Fruit fly (Drosophila melanogaster) whole organism, embryonic: ENCODE data around the gene crc.

Source experiments
- Asciz ChIP-seq: fragments of 200-800 bp; sonication (Bioruptor generic); optimal IDR thresholded peaks from 2 replicates; lab custom pipeline; 2017; ENCODE audit warnings: missing biosample characterization, mild to moderate bottlenecking, missing genetic modification characterization, missing genetic modification reagents
- Atf6 ChIP-seq: fragments of 200-800 bp; sonication (Bioruptor generic); IDR thresholded peaks from 2 replicates; pipeline ENCODE4 v1.3.6; 2022; ENCODE audit warnings: missing biosample characterization, missing genetic modification characterization
- B-H2 ChIP-seq: fragments of 200-800 bp; sonication (Bioruptor generic); optimal IDR thresholded peaks from 2 replicates; lab custom pipeline; 2018; ENCODE audit warnings: missing biosample characterization, mild to moderate bottlenecking, missing genetic modification characterization
- Bteb2 ChIP-seq: fragments of 200-800 bp; sonication (Bioruptor generic); optimal IDR thresholded peaks from 2 replicates; lab custom pipeline; 2016; ENCODE audit warnings: missing biosample characterization, missing genetic modification characterization
- C15 ChIP-seq: fragments of 200-800 bp; sonication (Bioruptor generic); IDR thresholded peaks from 3 replicates; pipeline ENCODE4 v1.3.6; 2022; ENCODE audit warnings: missing biosample characterization, missing genetic modification characterization
- CG10274 ChIP-seq: fragments of 200-800 bp; sonication (Bioruptor generic); optimal IDR thresholded peaks from 3 replicates; lab custom pipeline; 2017; ENCODE audit warnings: missing biosample characterization, mild to moderate bottlenecking, missing genetic modification characterization
- CG10462 ChIP-seq: fragments of 200-800 bp; sonication (Bioruptor generic); optimal IDR thresholded peaks from 2 replicates; lab custom pipeline; 2016; ENCODE audit warnings: missing biosample characterization, missing genetic modification characterization
- CG11085 ChIP-seq: fragments of 200-800 bp; sonication (Bioruptor generic); IDR thresholded peaks from 2 replicates; pipeline ENCODE4 v1.3.6; 2022; ENCODE audit warnings: missing biosample characterization, missing genetic modification characterization
- CG11504 ChIP-seq: fragments of 200-800 bp; sonication (Bioruptor generic); optimal IDR thresholded peaks from 3 replicates; lab custom pipeline; 2019; ENCODE audit warnings: missing biosample characterization, mild to moderate bottlenecking, missing genetic modification characterization, moderate library complexity
- CG11695 ChIP-seq: fragments of 200-800 bp; sonication (Bioruptor generic); IDR thresholded peaks from 3 replicates; pipeline ENCODE4 v1.3.6; 2022; ENCODE audit warnings: missing biosample characterization, missing genetic modification characterization
- CG1233 ChIP-seq: fragments of 200-800 bp; sonication (Bioruptor generic); optimal IDR thresholded peaks from 4 replicates; lab custom pipeline; 2018; ENCODE audit warnings: missing biosample characterization, mild to moderate bottlenecking, missing genetic modification characterization
- CG12391 ChIP-seq: fragments of 200-800 bp; sonication (Bioruptor generic); optimal IDR thresholded peaks from 3 replicates; lab custom pipeline; 2018; ENCODE audit warnings: missing biosample characterization, mild to moderate bottlenecking, missing genetic modification characterization, moderate library complexity
- CG12942 ChIP-seq: fragments of 200-800 bp; sonication (Bioruptor generic); optimal IDR thresholded peaks from 3 replicates; lab custom pipeline; 2016; ENCODE audit warnings: missing biosample characterization, missing genetic modification characterization
- CG14441 ChIP-seq: fragments of 200-800 bp; sonication (Bioruptor generic); IDR thresholded peaks from 2 replicates; pipeline ENCODE4 v1.3.6; 2022; ENCODE audit warnings: missing biosample characterization, missing genetic modification characterization
- CG14667 ChIP-seq: fragments of 200-800 bp; sonication (Bioruptor generic); IDR thresholded peaks from 2 replicates; pipeline ENCODE4 v1.3.6; 2022; ENCODE audit warnings: missing biosample characterization, missing genetic modification characterization
- CG14965 ChIP-seq: fragments of 200-800 bp; sonication (Bioruptor generic); optimal IDR thresholded peaks from 2 replicates; lab custom pipeline; 2016; ENCODE audit warnings: missing biosample characterization, missing genetic modification characterization, borderline replicate concordance
- CG15479 ChIP-seq: fragments of 200-800 bp; sonication (Bioruptor generic); optimal IDR thresholded peaks from 3 replicates; lab custom pipeline; 2019; ENCODE audit warnings: missing biosample characterization, mild to moderate bottlenecking, missing genetic modification characterization, moderate library complexity
- CG2199 ChIP-seq: fragments of 200-800 bp; sonication (Bioruptor generic); IDR thresholded peaks from 3 replicates; pipeline ENCODE4 v1.3.6; 2022; ENCODE audit warnings: missing biosample characterization, missing genetic modification characterization
- CG2889 ChIP-seq: fragments of 200-800 bp; sonication (Bioruptor generic); IDR thresholded peaks from 3 replicates; pipeline ENCODE4 v1.3.6; 2022; ENCODE audit warnings: missing biosample characterization, missing genetic modification characterization
- CG30431 ChIP-seq: fragments of 200-800 bp; sonication (Bioruptor generic); optimal IDR thresholded peaks from 2 replicates; lab custom pipeline; 2017; ENCODE audit warnings: missing biosample characterization, missing genetic modification characterization
- CG3163 ChIP-seq: fragments of 200-800 bp; sonication (Bioruptor generic); optimal IDR thresholded peaks from 3 replicates; lab custom pipeline; 2016; ENCODE audit warnings: missing biosample characterization, missing genetic modification characterization
- CG4328 ChIP-seq: fragments of 200-800 bp; sonication (Bioruptor generic); optimal IDR thresholded peaks from 3 replicates; lab custom pipeline; 2017; ENCODE audit warnings: missing biosample characterization, missing genetic modification reagents, missing genetic modification characterization
- CG7357 ChIP-seq: fragments of 200-800 bp; sonication (Bioruptor generic); IDR thresholded peaks from 3 replicates; pipeline ENCODE4 v1.3.6; 2022; ENCODE audit warnings: missing biosample characterization, missing genetic modification characterization
- CG7372 ChIP-seq: fragments of 200-800 bp; sonication (Bioruptor generic); IDR thresholded peaks from 2 replicates; pipeline ENCODE4 v1.3.6; 2022; ENCODE audit warnings: missing biosample characterization, missing genetic modification characterization
- CoRest ChIP-seq: fragments of 200-800 bp; sonication (Bioruptor generic); optimal IDR thresholded peaks from 3 replicates; lab custom pipeline; 2018; ENCODE audit warnings: missing biosample characterization, mild to moderate bottlenecking, missing genetic modification characterization, moderate library complexity
- Ets65A ChIP-seq: fragments of 200-800 bp; sonication (Bioruptor generic); peaks from one replicate; lab custom pipeline; 2016; ENCODE audit warnings: missing biosample characterization, missing genetic modification characterization
- HLHmδ ChIP-seq: fragments of 200-800 bp; sonication (Bioruptor generic); optimal IDR thresholded peaks from 2 replicates; lab custom pipeline; 2018; ENCODE audit warnings: missing biosample characterization, mild to moderate bottlenecking, missing genetic modification characterization, moderate library complexity
- Mad ChIP-seq: fragments of 200-800 bp; sonication (Bioruptor generic); optimal IDR thresholded peaks from 2 replicates; lab custom pipeline; 2016; ENCODE audit warnings: missing biosample characterization, missing genetic modification characterization
- NC2β ChIP-seq: fragments of 200-800 bp; sonication (Bioruptor generic); optimal IDR thresholded peaks from 2 replicates; lab custom pipeline; 2016; ENCODE audit warnings: missing biosample characterization, missing genetic modification characterization
- NfI ChIP-seq: fragments of 200-800 bp; sonication (Bioruptor generic); optimal IDR thresholded peaks from 3 replicates; lab custom pipeline; 2018; ENCODE audit warnings: missing biosample characterization, mild to moderate bottlenecking, missing genetic modification characterization, moderate library complexity
- Oli ChIP-seq: fragments of 200-800 bp; sonication (Bioruptor generic); optimal IDR thresholded peaks from 2 replicates; lab custom pipeline; 2018; ENCODE audit warnings: missing biosample characterization, mild to moderate bottlenecking, missing genetic modification characterization, moderate library complexity
- Ptx1 ChIP-seq: fragments of 200-800 bp; sonication (Bioruptor generic); IDR thresholded peaks from 2 replicates; pipeline ENCODE4 v1.3.6; 2022; ENCODE audit warnings: missing biosample characterization, missing genetic modification characterization
- Sox100B ChIP-seq: fragments of 200-800 bp; sonication (Bioruptor generic); optimal IDR thresholded peaks from 3 replicates; lab custom pipeline; 2018; ENCODE audit warnings: missing biosample characterization, mild to moderate bottlenecking, missing genetic modification characterization
- Sry-δ ChIP-seq: fragments of 200-800 bp; sonication (Bioruptor generic); optimal IDR thresholded peaks from 2 replicates; lab custom pipeline; 2016; ENCODE audit warnings: missing biosample characterization, missing genetic modification characterization
- ab ChIP-seq: fragments of 200-800 bp; sonication (Bioruptor generic); optimal IDR thresholded peaks from 2 replicates; lab custom pipeline; 2016; ENCODE audit warnings: missing biosample characterization, missing genetic modification characterization
- ara ChIP-seq: fragments of 200-800 bp; sonication (Bioruptor generic); IDR thresholded peaks from 2 replicates; pipeline ENCODE4 v1.3.6; 2022; ENCODE audit warnings: missing biosample characterization, missing genetic modification characterization
- bcd ChIP-seq: fragments of 200-800 bp; sonication (Bioruptor generic); optimal IDR thresholded peaks from 2 replicates; lab custom pipeline; 2017; ENCODE audit warnings: missing biosample characterization, mild to moderate bottlenecking, missing genetic modification characterization
- corto ChIP-seq: fragments of 200-800 bp; sonication (Bioruptor generic); optimal IDR thresholded peaks from 2 replicates; lab custom pipeline; 2016; ENCODE audit warnings: missing biosample characterization, mild to moderate bottlenecking, missing genetic modification characterization, moderate library complexity
- eve ChIP-seq, 2 experiments: fragments of >200 bp; optimal IDR thresholded peaks; 2 replicates each; lab custom pipeline; 2017; ENCODE audit warnings: missing biosample characterization in 2 of 2, missing genetic modification characterization in 2 of 2
- fd96Cb ChIP-seq: fragments of 200-800 bp; sonication (Bioruptor generic); optimal IDR thresholded peaks from 2 replicates; lab custom pipeline; 2018; ENCODE audit warnings: missing biosample characterization, mild to moderate bottlenecking, missing genetic modification characterization, moderate library complexity
- gfzf ChIP-seq: fragments of 200-800 bp; sonication (Bioruptor generic); optimal IDR thresholded peaks from 2 replicates; lab custom pipeline; 2016; ENCODE audit warnings: missing biosample characterization, mild to moderate bottlenecking, missing genetic modification characterization, moderate library complexity
- lbe ChIP-seq: fragments of 200-800 bp; sonication (Bioruptor generic); optimal IDR thresholded peaks from 2 replicates; lab custom pipeline; 2016; ENCODE audit warnings: missing biosample characterization, mild to moderate bottlenecking, missing genetic modification characterization
- mld ChIP-seq: fragments of 200-800 bp; sonication (Bioruptor generic); IDR thresholded peaks from 3 replicates; pipeline ENCODE4 v1.3.6; 2022; ENCODE audit warnings: missing biosample characterization, missing genetic modification characterization; ENCODE audit not compliant: partially characterized antibody
- pho ChIP-seq: fragments of 200-800 bp; sonication (Bioruptor generic); optimal IDR thresholded peaks from 2 replicates; lab custom pipeline; 2016; ENCODE audit warnings: missing biosample characterization, missing genetic modification characterization
- sna ChIP-seq: fragments of 200-800 bp; sonication (Bioruptor generic); IDR thresholded peaks from 2 replicates; pipeline ENCODE4 v1.3.6; 2022; ENCODE audit warnings: missing biosample characterization, missing genetic modification characterization; ENCODE audit not compliant: partially characterized antibody
- ssp ChIP-seq: fragments of 200-800 bp; sonication (Bioruptor generic); IDR thresholded peaks from 2 replicates; pipeline ENCODE4 v1.3.6; 2022; ENCODE audit warnings: missing biosample characterization, missing genetic modification characterization
- ttk ChIP-seq: fragments of 200-800 bp; sonication (Bioruptor generic); IDR thresholded peaks from 2 replicates; pipeline ENCODE4 v2.1.2; 2022; ENCODE audit warnings: missing biosample characterization, missing genetic modification characterization
- unpg ChIP-seq: fragments of 200-800 bp; sonication (Bioruptor generic); optimal IDR thresholded peaks from 3 replicates; lab custom pipeline; 2018; ENCODE audit warnings: missing biosample characterization, mild to moderate bottlenecking, missing genetic modification characterization, moderate library complexity
- vvl ChIP-seq: fragments of 200-800 bp; sonication (Bioruptor generic); IDR thresholded peaks from 2 replicates; pipeline ENCODE4 v1.3.6; 2022; ENCODE audit warnings: missing biosample characterization, missing genetic modification characterization
- wor ChIP-seq: fragments of 200-800 bp; sonication (Bioruptor generic); IDR thresholded peaks from 2 replicates; pipeline ENCODE4 v1.3.6; 2022; ENCODE audit warnings: missing biosample characterization, missing genetic modification characterization

crc gene

DNA sequence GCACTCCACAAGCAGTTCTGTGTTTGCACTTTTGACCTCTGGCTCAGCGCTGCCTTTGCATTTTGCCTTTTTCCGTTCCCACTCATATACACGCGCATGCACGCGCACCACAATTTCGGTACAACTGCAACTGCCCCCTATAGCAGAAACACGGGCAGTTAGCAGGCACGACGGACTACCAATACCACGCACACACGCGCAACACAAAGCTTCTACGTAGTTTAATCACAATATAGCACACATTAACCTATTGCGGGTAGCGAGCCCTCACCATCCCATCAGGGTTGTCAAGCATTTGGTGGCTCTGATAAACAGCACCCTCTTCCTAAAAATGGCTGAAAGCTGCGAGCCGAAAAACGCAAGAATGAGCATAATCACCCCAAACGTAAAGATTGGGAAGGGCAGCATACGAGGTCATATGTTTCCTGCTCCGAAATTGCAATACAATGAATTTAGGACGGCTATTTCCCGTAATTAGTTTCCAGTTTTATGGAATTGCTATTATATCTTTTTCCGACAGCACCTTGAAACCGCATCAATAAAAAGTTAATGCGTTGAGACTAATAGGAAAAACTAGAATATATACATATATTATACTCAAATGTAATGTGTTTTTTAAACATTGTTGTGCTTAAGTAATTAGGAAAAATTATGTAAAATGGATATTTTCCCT is 776 bp upstream of the crc start, which contains the start of gene Mondo (continued):
- no peak for TF ChIP-seq CG3163 (GFP tag; lab: Kevin White, UChicago)
- 0 out of 2 replicates have a peak, but pooled peaks have one; percentile 10 for TF ChIP-seq CG11085 (GFP tag; lab: Robert Waterston, UW)
- TF ChIP-seq CG11504 = peak; percentile 63
- TF ChIP-seq Ptx1 (GFP tag; lab: Robert Waterston, UW) = peak; percentile 64
- TF ChIP-seq CG4328 (GFP tag; lab: Kevin White, UChicago) = peak; percentile 9
- peak; percentile 95 for TF ChIP-seq Ets65A (GFP tag; lab: Kevin White, UChicago)
- no peak for TF ChIP-seq CG30431
- TF ChIP-seq ab = no peak
- TF ChIP-seq CG15479 (GFP tag; lab: Kevin White, UChicago) = peak; percentile 60
- no peak for TF ChIP-seq CG11695 (GFP tag; lab: Robert Waterston, UW)
- peak; percentile 42 for TF ChIP-seq vvl (GFP tag; lab: Robert Waterston, UW)
- TF ChIP-seq Atf6 (GFP tag; lab: Robert Waterston, UW) = no peak
- TF ChIP-seq NfI = no peak
- TF ChIP-seq Bteb2 = no peak
- TF ChIP-seq mld = peak; percentile 32; the same call in 1 of the 3 replicates
- TF ChIP-seq Asciz (GFP tag; lab: Kevin White, UChicago) = peak; percentile 9
- TF ChIP-seq NC2β (GFP tag; lab: Kevin White, UChicago) = no peak
- TF ChIP-seq CG2889 = no peak
- TF ChIP-seq CG10274 (GFP tag; lab: Kevin White, UChicago) = no peak
- no peak for TF ChIP-seq lbe (GFP tag; lab: Kevin White, UChicago)
- TF ChIP-seq Oli (tag; lab: Kevin White, UChicago) = peak; percentile 53
- TF ChIP-seq Sox100B (GFP tag; lab: Kevin White, UChicago) = peak; percentile 3
- TF ChIP-seq eve (GFP tag; optimal IDR thresholded peaks at IDR 0.05; lab: Kevin White, UChicago) = no peak
- TF ChIP-seq B-H2 (GFP tag; lab: Kevin White, UChicago) = peak; percentile 8
- no peak for TF ChIP-seq corto (GFP tag; lab: Kevin White, UChicago)
- no peak for TF ChIP-seq CG14667 (GFP tag; lab: Robert Waterston, UW)
- peak; percentile 36 for TF ChIP-seq fd96Cb (tag; lab: Kevin White, UChicago)
- peak; percentile 13 for TF ChIP-seq CG1233 (GFP tag; lab: Kevin White, UChicago)
- TF ChIP-seq gfzf (GFP tag; lab: Kevin White, UChicago) = peak; percentile 74
- TF ChIP-seq CG10462 (GFP tag; lab: Kevin White, UChicago) = no peak
- peak; percentile 77 for TF ChIP-seq CG7357 (GFP tag; lab: Robert Waterston, UW)
- TF ChIP-seq CG2199 (GFP tag; lab: Robert Waterston, UW) = peak; percentile 50; the same call in 1 of the 3 replicates
- peak; percentile 21; the same call in 1 of the 2 replicates for TF ChIP-seq wor (GFP tag; lab: Robert Waterston, UW)
- TF ChIP-seq CG14965 (GFP tag; lab: Kevin White, UChicago) = no peak
- TF ChIP-seq C15 = no peak
- peak; percentile 45 for TF ChIP-seq bcd (GFP tag; lab: Kevin White, UChicago)
- peak; percentile 36 for TF ChIP-seq unpg
- TF ChIP-seq sna (GFP tag; lab: Robert Waterston, UW) = no peak
- no peak for TF ChIP-seq CG12942 (GFP tag; lab: Kevin White, UChicago)
- no peak; the same call in 1 of the 2 replicates for TF ChIP-seq ara
- TF ChIP-seq pho = peak; percentile 17
- TF ChIP-seq CG14441 (GFP tag; lab: Robert Waterston, UW) = 0 out of 2 replicates have a peak, but pooled peaks have one; percentile 13
- TF ChIP-seq CG7372 (GFP tag; lab: Robert Waterston, UW) = peak; percentile 28; the same call in 1 of the 2 replicates
- TF ChIP-seq ssp (GFP tag; lab: Robert Waterston, UW) = peak; percentile 94
- no peak for TF ChIP-seq HLHmδ (GFP tag; lab: Kevin White, UChicago)
- no peak; the same call in 1 of the 2 replicates for TF ChIP-seq ttk (GFP tag; lab: Robert Waterston, UW)
- peak; percentile 51 for TF ChIP-seq CG12391
- peak; percentile 14 for TF ChIP-seq Mad (GFP tag; lab: Kevin White, UChicago)
- peak; percentile 57 for TF ChIP-seq CoRest (tag; lab: Kevin White, UChicago)
- no peak for TF ChIP-seq Sry-δ
